Fruit fly (Drosophila melanogaster): ENCODE data around the gene Cad87A.

Gene Cad87A

dm6 chr3R:11850917-11851897, 97.7 kb downstream of the Cad87A start (continued):
- TF ChIP-seq CG6689 (GFP tag; IDR thresholded peaks at IDR 0.05) (peak; percentile 73), al (GFP tag; IDR thresholded peaks at IDR 0.05) (no peak), cg (GFP tag; optimal IDR thresholded peaks at IDR 0.05) (peak; percentile 73), crc (GFP tag; optimal IDR thresholded peaks at IDR 0.05) (peak; percentile 56), gt (GFP tag; IDR thresholded peaks at IDR 0.05) (peak; percentile 65), tap (tag; optimal IDR thresholded peaks at IDR 0.05) (peak; percentile 80), CG9876 (GFP tag; optimal IDR thresholded peaks at IDR 0.05) (peak; percentile 20), CG5180 (GFP tag; optimal IDR thresholded peaks at IDR 0.05) (peak; percentile 71), ftz-f1 (GFP tag; optimal IDR thresholded peaks at IDR 0.05) (no peak), CG13123 (GFP tag; optimal IDR thresholded peaks at IDR 0.05) (peak; percentile 47), pan (optimal IDR thresholded peaks at IDR 0.05) (no peak), pan (GFP tag; optimal IDR thresholded peaks at IDR 0.05 in 1 of 2, IDR thresholded peaks at IDR 0.05 in 1 of 2) (peak in 1 of 2 experiments; percentile 58), tna (GFP tag; IDR thresholded peaks at IDR 0.05; ENCODE audit: partially characterized antibody) (no peak), ewg (GFP tag; optimal IDR thresholded peaks at IDR 0.05) (peak; percentile 85), CG1233 (GFP tag; optimal IDR thresholded peaks at IDR 0.05) (peak; percentile 76), CG16813 (GFP tag; IDR thresholded peaks at IDR 0.05; ENCODE audit: partially characterized antibody) (no peak), peb (GFP tag; IDR thresholded peaks at IDR 0.05) (peak; percentile 35; the same call in 1 of the 2 replicates), CG15479 (GFP tag; optimal IDR thresholded peaks at IDR 0.05) (no peak), odd (GFP tag; optimal IDR thresholded peaks at IDR 0.05) (peak; percentile 51), Oli (tag; optimal IDR thresholded peaks at IDR 0.05) (peak; percentile 91), CG4617 (GFP tag; optimal IDR thresholded peaks at IDR 0.05; ENCODE audit: borderline replicate concordance) (peak; percentile 35), bab2 (GFP tag; optimal IDR thresholded peaks at IDR 0.05) (peak; percentile 74), pfk (GFP tag; optimal IDR thresholded peaks at IDR 0.05) (no peak), ci (GFP tag; IDR thresholded peaks at IDR 0.05) (peak; percentile 80), CG6272 (GFP tag; IDR thresholded peaks at IDR 0.05) (no peak), CG7786 (GFP tag; optimal IDR thresholded peaks at IDR 0.05) (peak; percentile 49), dm (GFP tag; optimal IDR thresholded peaks at IDR 0.05) (peak; percentile 62), CG2712 (tag; optimal IDR thresholded peaks at IDR 0.05) (peak; percentile 95), Ravus (GFP tag; IDR thresholded peaks at IDR 0.05) (no peak), inv (GFP tag; IDR thresholded peaks at IDR 0.05; ENCODE audit: partially characterized antibody) (no peak), hb (GFP tag; IDR thresholded peaks at IDR 0.05; ENCODE audit: partially characterized antibody) (no peak), CG14050 (GFP tag; IDR thresholded peaks at IDR 0.05) (no peak), repo (GFP tag; optimal IDR thresholded peaks at IDR 0.05) (peak; percentile 40), Lpt (GFP tag; optimal IDR thresholded peaks at IDR 0.05) (no peak), CG11504 (tag; optimal IDR thresholded peaks at IDR 0.05) (peak; percentile 89), scrt (GFP tag; optimal IDR thresholded peaks at IDR 0.05) (peak; percentile 20), CG17359 (tag; optimal IDR thresholded peaks at IDR 0.05) (peak; percentile 83), NfI (GFP tag; optimal IDR thresholded peaks at IDR 0.05) (peak; percentile 56), CG8765 (GFP tag; IDR thresholded peaks at IDR 0.05) (no peak), CG9727 (GFP tag; optimal IDR thresholded peaks at IDR 0.05) (peak; percentile 67), Atf6 (GFP tag; IDR thresholded peaks at IDR 0.05) (no peak), CrebB (tag; optimal IDR thresholded peaks at IDR 0.05) (peak; percentile 58), chm (GFP tag; IDR thresholded peaks at IDR 0.05) (0 out of 2 replicates have a peak, but pooled peaks have one; percentile 10), Hr78 (GFP tag; optimal IDR thresholded peaks at IDR 0.05) (peak in 1 of 2 experiments; percentile 90), CG12071 (GFP tag; optimal IDR thresholded peaks at IDR 0.05) (peak; percentile 60), CG3163 (GFP tag; optimal IDR thresholded peaks at IDR 0.05) (peak; percentile 17), CG9609 (GFP tag; optimal IDR thresholded peaks at IDR 0.05) (peak; percentile 62), Dip3 (GFP tag; optimal IDR thresholded peaks at IDR 0.05) (no peak)

Data from whole organism, embryonic.